In the genomic region with DNA sequence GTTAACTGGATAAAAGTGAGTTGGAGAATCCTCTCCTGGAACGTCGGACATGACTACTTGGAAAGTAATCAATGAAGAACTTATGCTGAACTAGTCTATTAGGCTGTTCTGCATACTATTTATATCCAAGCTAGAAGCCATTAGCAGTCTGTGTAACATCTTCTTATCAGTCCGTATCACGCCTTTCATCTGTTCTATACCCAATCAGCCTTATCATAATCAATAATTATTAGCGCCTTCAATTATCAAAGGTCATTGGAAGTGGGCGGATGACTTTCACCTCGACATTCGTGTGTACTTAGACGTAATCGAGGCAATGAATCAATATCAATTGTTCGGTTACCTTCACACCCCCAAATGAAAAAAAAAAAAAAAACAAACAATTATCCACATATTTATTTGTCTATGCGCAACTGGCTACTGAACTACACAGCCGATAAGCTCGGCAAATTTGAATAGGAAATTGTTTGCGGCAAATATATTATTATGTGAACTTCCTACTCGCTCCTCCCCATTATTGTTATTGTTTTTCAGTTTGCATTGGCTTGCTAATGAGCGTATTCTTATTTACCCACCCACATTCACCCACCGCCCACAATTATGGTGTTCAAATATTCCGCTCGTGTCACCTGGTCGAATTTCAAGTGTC, we compare ENCODE assay signal across 1 fruit fly cellular context.
TF ChIP-seq lines count a peak whose summit lies in the region.

A gene (minus strand): TSS at position 51 of the 649 bp plus-strand sequence.
A gene (minus strand): TSS at position 51 of the 649 bp plus-strand sequence.

TF ChIP-seq in whole organism, embryonic, 481 proteins besides CTCF, POLR2A, EP300 and RAD21 (continued from another document):
- 0 out of 3 replicates have a peak, but pooled peaks have one; percentile 33 for TF ChIP-seq ci (GFP tag; IDR thresholded peaks at IDR 0.05; lab: Robert Waterston, UW)
- TF ChIP-seq phol (tag; optimal IDR thresholded peaks at IDR 0.05; lab: Kevin White, UChicago), result no peak
- TF ChIP-seq HHEX (GFP tag; optimal IDR thresholded peaks at IDR 0.05; lab: Kevin White, UChicago), result no peak
- no peak for TF ChIP-seq CG2129 (GFP tag; IDR thresholded peaks at IDR 0.05; lab: Robert Waterston, UW; ENCODE audit: partially characterized antibody)
- TF ChIP-seq cg (GFP tag; optimal IDR thresholded peaks at IDR 0.05; lab: Kevin White, UChicago), result no peak
- TF ChIP-seq CG1792 (GFP tag; optimal IDR thresholded peaks at IDR 0.05; lab: Kevin White, UChicago), result peak; percentile 37
- TF ChIP-seq jumu (GFP tag; optimal IDR thresholded peaks at IDR 0.05; lab: Kevin White, UChicago), result no peak
- TF ChIP-seq CG17912 (GFP tag; optimal IDR thresholded peaks at IDR 0.05; lab: Kevin White, UChicago), result no peak
- no peak for TF ChIP-seq unc-4 (GFP tag; IDR thresholded peaks at IDR 0.05; lab: Robert Waterston, UW; ENCODE audit: partially characterized antibody)
- no peak for TF ChIP-seq sob (GFP tag; IDR thresholded peaks at IDR 0.05; lab: Robert Waterston, UW)
- TF ChIP-seq CG15514 (GFP tag; optimal IDR thresholded peaks at IDR 0.05; lab: Kevin White, UChicago), result peak; percentile 38
- no peak for TF ChIP-seq pfk (GFP tag; optimal IDR thresholded peaks at IDR 0.05; lab: Kevin White, UChicago)
- TF ChIP-seq CG4424 (GFP tag; optimal IDR thresholded peaks at IDR 0.05; lab: Kevin White, UChicago), result peak; percentile 39
- peak; percentile 12 for TF ChIP-seq CG2202 (tag; optimal IDR thresholded peaks at IDR 0.05; lab: Kevin White, UChicago)
- no peak for TF ChIP-seq Hmx (GFP tag; optimal IDR thresholded peaks at IDR 0.05; lab: Kevin White, UChicago)
- no peak for TF ChIP-seq wek (GFP tag; optimal IDR thresholded peaks at IDR 0.05; lab: Kevin White, UChicago)
- TF ChIP-seq Oli (tag; optimal IDR thresholded peaks at IDR 0.05; lab: Kevin White, UChicago), result no peak
- no peak for TF ChIP-seq yki (optimal IDR thresholded peaks at IDR 0.05; lab: Kevin White, UChicago)
- no peak for TF ChIP-seq repo (GFP tag; optimal IDR thresholded peaks at IDR 0.05; lab: Kevin White, UChicago)
- no peak for TF ChIP-seq nerfin-1 (tag; optimal IDR thresholded peaks at IDR 0.05; lab: Kevin White, UChicago)
- peak; percentile 1 for TF ChIP-seq CG12659 (GFP tag; optimal IDR thresholded peaks at IDR 0.05; lab: Kevin White, UChicago)
- no peak for TF ChIP-seq chinmo (GFP tag; IDR thresholded peaks at IDR 0.05; lab: Robert Waterston, UW; ENCODE audit: partially characterized antibody)
- no peak for TF ChIP-seq B-H2 (GFP tag; optimal IDR thresholded peaks at IDR 0.05; lab: Kevin White, UChicago)
- no peak for TF ChIP-seq sr (GFP tag; IDR thresholded peaks at IDR 0.05; lab: Robert Waterston, UW)
- TF ChIP-seq lola (GFP tag; optimal IDR thresholded peaks at IDR 0.05; lab: Kevin White, UChicago), result no peak
- peak; percentile 55 for TF ChIP-seq Asciz (GFP tag; optimal IDR thresholded peaks at IDR 0.05; lab: Kevin White, UChicago)
- no peak for TF ChIP-seq Mrtf (GFP tag; IDR thresholded peaks at IDR 0.05; lab: Robert Waterston, UW)
- TF ChIP-seq odd (GFP tag; optimal IDR thresholded peaks at IDR 0.05; lab: Kevin White, UChicago), result no peak
- no peak for TF ChIP-seq CG10267 (tag; optimal IDR thresholded peaks at IDR 0.05; lab: Kevin White, UChicago)
- no peak for TF ChIP-seq CG7839 (tag; optimal IDR thresholded peaks at IDR 0.05; lab: Kevin White, UChicago)
- TF ChIP-seq NfI (GFP tag; optimal IDR thresholded peaks at IDR 0.05; lab: Kevin White, UChicago), result no peak
- TF ChIP-seq Deaf1 (tag; optimal IDR thresholded peaks at IDR 0.05; lab: Kevin White, UChicago), result no peak
- peak; percentile 12 for TF ChIP-seq crc (GFP tag; optimal IDR thresholded peaks at IDR 0.05; lab: Kevin White, UChicago)
- TF ChIP-seq Ets97D (GFP tag; optimal IDR thresholded peaks at IDR 0.05; lab: Kevin White, UChicago), result no peak
- TF ChIP-seq ems (GFP tag; optimal IDR thresholded peaks at IDR 0.05; lab: Kevin White, UChicago), result peak; percentile 16
- TF ChIP-seq ham (GFP tag; IDR thresholded peaks at IDR 0.05; lab: Robert Waterston, UW), result no peak
- TF ChIP-seq Sox100B (GFP tag; optimal IDR thresholded peaks at IDR 0.05; lab: Kevin White, UChicago), result peak; percentile 19
- peak; percentile 9 for TF ChIP-seq ATbp (GFP tag; optimal IDR thresholded peaks at IDR 0.05; lab: Kevin White, UChicago)
- TF ChIP-seq chm (GFP tag; IDR thresholded peaks at IDR 0.05; lab: Robert Waterston, UW), result no peak
- TF ChIP-seq Gug (GFP tag; IDR thresholded peaks at IDR 0.05; lab: Robert Waterston, UW), result no peak
- TF ChIP-seq pita (GFP tag; optimal IDR thresholded peaks at IDR 0.05; lab: Kevin White, UChicago), result no peak
- 0 out of 2 replicates have a peak, but pooled peaks have one; percentile 20 for TF ChIP-seq E2f2 (GFP tag; IDR thresholded peaks at IDR 0.05; lab: Robert Waterston, UW)
- TF ChIP-seq stwl (tag; optimal IDR thresholded peaks at IDR 0.05; lab: Kevin White, UChicago), result no peak
- peak; percentile 15 for TF ChIP-seq pnt (GFP tag; optimal IDR thresholded peaks at IDR 0.05; lab: Kevin White, UChicago)
- TF ChIP-seq sim (GFP tag; IDR thresholded peaks at IDR 0.05; lab: Robert Waterston, UW), result no peak
- TF ChIP-seq CG13287 (GFP tag; IDR thresholded peaks at IDR 0.05; lab: Robert Waterston, UW; ENCODE audit: partially characterized antibody), result no peak
- TF ChIP-seq fd64A (GFP tag; optimal IDR thresholded peaks at IDR 0.05; lab: Kevin White, UChicago), result no peak
- TF ChIP-seq Hey (tag; optimal IDR thresholded peaks at IDR 0.05; lab: Kevin White, UChicago), result no peak
- peak in 1 of 2 experiments; percentile 38 for TF ChIP-seq dpn (GFP tag; optimal IDR thresholded peaks at IDR 0.05; lab: Kevin White, UChicago)
- no peak for TF ChIP-seq vvl (GFP tag; IDR thresholded peaks at IDR 0.05; lab: Robert Waterston, UW)
- TF ChIP-seq pb (GFP tag; optimal IDR thresholded peaks at IDR 0.05; lab: Kevin White, UChicago), result no peak
- TF ChIP-seq CG12236 (GFP tag; optimal IDR thresholded peaks at IDR 0.05; lab: Kevin White, UChicago), result peak; percentile 56
- no peak for TF ChIP-seq h (optimal IDR thresholded peaks at IDR 0.05; lab: Kevin White, UChicago)
- no peak for TF ChIP-seq CG6175 (GFP tag; IDR thresholded peaks at IDR 0.05; lab: Robert Waterston, UW)
- TF ChIP-seq CG4854 (GFP tag; optimal IDR thresholded peaks at IDR 0.05; lab: Kevin White, UChicago), result no peak
- no peak for TF ChIP-seq CG3726 (GFP tag; IDR thresholded peaks at IDR 0.05; lab: Robert Waterston, UW)
- no peak for TF ChIP-seq schlank (tag; optimal IDR thresholded peaks at IDR 0.05; lab: Kevin White, UChicago)
- TF ChIP-seq tgo (GFP tag; IDR thresholded peaks at IDR 0.05; lab: Robert Waterston, UW), result no peak
- peak; percentile 47 for TF ChIP-seq CG2875 (GFP tag; optimal IDR thresholded peaks at IDR 0.05; lab: Kevin White, UChicago)
- no peak for TF ChIP-seq fru (optimal IDR thresholded peaks at IDR 0.05; lab: Kevin White, UChicago)
- no peak for TF ChIP-seq Max (GFP tag; optimal IDR thresholded peaks at IDR 0.05; lab: Kevin White, UChicago)
- no peak for TF ChIP-seq crp (GFP tag; optimal IDR thresholded peaks at IDR 0.05; lab: Kevin White, UChicago)
- TF ChIP-seq CG14965 (GFP tag; optimal IDR thresholded peaks at IDR 0.05; lab: Kevin White, UChicago; ENCODE audit: borderline replicate concordance), result peak; percentile 25
